Worm (Caenorhabditis elegans): ENCODE results near the gene C03B1.10.

ce11 chrX:6391491-6391890 lies 33.8 kb upstream of the C03B1.10 start, which contains the start of gene igcm-2:
- TF ChIP-seq lsy-2 (tag; optimal IDR thresholded peaks at IDR 0.05), result no peak
- no peak for TF ChIP-seq aly-2 (tag; optimal IDR thresholded peaks at IDR 0.05)
- TF ChIP-seq skn-1 (tag; optimal IDR thresholded peaks at IDR 0.05), result no peak
- no peak for TF ChIP-seq ama-1 (optimal IDR thresholded peaks at IDR 0.05)
- TF ChIP-seq zag-1 (tag; optimal IDR thresholded peaks at IDR 0.05), result no peak
- TF ChIP-seq ztf-11 (tag; optimal IDR thresholded peaks at IDR 0.05), result no peak
- TF ChIP-seq nhr-10 (tag; optimal IDR thresholded peaks at IDR 0.05), result no peak
- TF ChIP-seq lin-13 (GFP tag; optimal IDR thresholded peaks at IDR 0.05), result no peak
- no peak for TF ChIP-seq snpc-4 (tag; optimal IDR thresholded peaks at IDR 0.05)
- no peak for TF ChIP-seq elt-3 (tag; optimal IDR thresholded peaks at IDR 0.05)
- no peak for TF ChIP-seq crh-2 (tag; optimal IDR thresholded peaks at IDR 0.05)
- no peak for TF ChIP-seq lin-39 (tag; optimal IDR thresholded peaks at IDR 0.05)
- no peak for TF ChIP-seq R02D3.7 (tag; optimal IDR thresholded peaks at IDR 0.05)

Measured in whole organism, L2 larva.